Worm (Caenorhabditis elegans) whole organism, L4 larva: ENCODE measurements around the gene T19D2.13.

Source experiments
- nhr-10 ChIP-seq: fragments of 150-350 bp; optimal IDR thresholded peaks from 2 replicates; lab custom pipeline; 2014; ENCODE audit warnings: missing biosample characterization, missing genetic modification characterization
- zag-1 ChIP-seq: fragments of 150-350 bp; optimal IDR thresholded peaks from 2 replicates; lab custom pipeline; 2014; ENCODE audit warnings: missing biosample characterization, missing genetic modification characterization
- zfp-2 ChIP-seq: sonication (generic microtip); optimal IDR thresholded peaks from 2 replicates; lab custom pipeline; 2016; ENCODE audit warnings: mild to moderate bottlenecking, missing genetic modification characterization, missing compliant biosample characterization

DNA sequence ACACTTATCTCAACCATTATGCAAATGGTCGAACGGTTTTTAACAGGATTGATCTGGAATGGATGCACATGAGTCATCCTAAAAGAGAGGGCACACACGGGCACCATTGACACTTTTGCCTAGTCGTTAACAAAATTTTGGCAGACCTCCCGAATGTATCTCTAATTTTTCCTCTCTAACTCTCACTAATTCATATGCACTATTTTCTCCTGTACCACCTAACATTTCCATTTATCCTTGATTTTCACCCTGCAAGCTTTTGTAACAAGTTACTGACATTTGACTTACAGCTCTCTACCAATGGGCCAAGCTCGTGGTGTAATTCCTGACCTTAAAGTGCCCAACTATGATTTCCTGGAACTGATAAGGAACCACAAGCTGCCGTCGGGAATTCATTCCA lies 25.2 kb downstream of the T19D2.13 start, which contains the start of gene T22B2.3:
- TF ChIP-seq zfp-2 (no peak), zag-1 (tag; lab: Kevin White, UChicago) (no peak), nhr-10 (no peak)
